Worm (Caenorhabditis elegans): ENCODE data around the gene F46C5.1.

F46C5.1 gene

DNA sequence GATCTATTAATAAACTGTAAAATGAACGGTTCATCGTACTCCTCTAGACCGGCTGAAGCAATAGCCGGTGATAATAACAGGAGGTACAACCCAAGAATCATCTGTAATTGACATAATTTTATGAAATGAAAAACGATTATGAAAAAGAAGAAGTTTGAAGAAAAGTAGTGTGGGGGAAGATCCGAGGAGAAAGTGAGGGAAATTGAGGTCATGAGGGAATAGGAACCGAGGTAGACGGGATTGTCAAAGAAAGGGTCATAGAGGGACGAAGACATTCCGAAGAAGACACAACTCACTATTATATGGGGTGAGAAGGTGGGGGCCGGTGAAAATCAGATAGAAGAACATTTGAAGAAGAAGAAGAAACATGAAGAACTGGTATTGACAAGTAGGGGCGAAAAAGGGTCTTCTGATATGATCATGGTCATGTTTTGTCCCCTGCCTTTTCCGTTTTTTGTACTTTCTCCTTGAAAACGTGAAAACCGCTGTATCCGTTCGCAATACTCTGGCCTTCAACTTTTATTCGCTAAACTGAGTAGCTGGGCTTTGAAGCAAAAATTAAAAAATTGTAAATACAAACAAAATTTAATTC lies 31.1 kb upstream of the F46C5.1 start, which contains the start of gene oac-46:
TSS of gene oac-46 (minus strand) at position 101 of the 592 bp plus-strand sequence.
- TF ChIP-seq nhr-11 (tag; optimal IDR thresholded peaks at IDR 0.05) (no peak), elt-3 (tag; optimal IDR thresholded peaks at IDR 0.05) (peak in 2 of 6 experiments; percentile 20 to 22), C34B4.2 (tag; optimal IDR thresholded peaks at IDR 0.05) (no peak), lir-3 (tag; optimal IDR thresholded peaks at IDR 0.05; ENCODE audit: poor library complexity) (no peak), ceh-8 (GFP tag; optimal IDR thresholded peaks at IDR 0.05) (no peak), efl-3 (GFP tag; optimal IDR thresholded peaks at IDR 0.05) (no peak), lin-39 (tag; optimal IDR thresholded peaks at IDR 0.05) (no peak), dsc-1 (tag; optimal IDR thresholded peaks at IDR 0.05) (no peak), ets-5 (GFP tag; IDR thresholded peaks at IDR 0.05) (no peak), nhr-85 (tag) (peak; percentile 83), nhr-84 (tag; optimal IDR thresholded peaks at IDR 0.05) (no peak), tbx-2 (tag; optimal IDR thresholded peaks at IDR 0.05) (no peak), nhr-237 (tag; optimal IDR thresholded peaks at IDR 0.05) (no peak), pax-3 (tag; optimal IDR thresholded peaks at IDR 0.05) (no peak), lin-14 (GFP tag; optimal IDR thresholded peaks at IDR 0.05) (peak; percentile 56), mab-9 (GFP tag; IDR thresholded peaks at IDR 0.05) (no peak), fkh-10 (GFP tag; optimal IDR thresholded peaks at IDR 0.05) (no peak), blmp-1 (tag; optimal IDR thresholded peaks at IDR 0.05) (peak; percentile 94), aha-1 (tag; optimal IDR thresholded peaks at IDR 0.05) (no peak), snpc-4 (tag; optimal IDR thresholded peaks at IDR 0.05) (no peak), tlp-1 (tag; optimal IDR thresholded peaks at IDR 0.05) (no peak), zip-4 (GFP tag; optimal IDR thresholded peaks at IDR 0.05) (no peak), efl-1 (optimal IDR thresholded peaks at IDR 0.05) (no peak), efl-1 (GFP tag; optimal IDR thresholded peaks at IDR 0.05 in 1 of 2) (peak in 1 of 2 experiments; percentile 52), sup-37 (GFP tag; optimal IDR thresholded peaks at IDR 0.05) (no peak), skn-1 (tag; optimal IDR thresholded peaks at IDR 0.05) (no peak), lin-35 (GFP tag; optimal IDR thresholded peaks at IDR 0.05) (no peak), rnt-1 (tag; optimal IDR thresholded peaks at IDR 0.05) (no peak), ceh-63 (GFP tag; optimal IDR thresholded peaks at IDR 0.05) (no peak), swsn-7 (tag; optimal IDR thresholded peaks at IDR 0.05) (no peak), unc-62 (GFP tag; optimal IDR thresholded peaks at IDR 0.05) (no peak), xbp-1 (tag; optimal IDR thresholded peaks at IDR 0.05) (no peak), elt-2 (tag; optimal IDR thresholded peaks at IDR 0.05) (no peak), C16A3.4 (tag; optimal IDR thresholded peaks at IDR 0.05) (no peak), nhr-77 (tag; optimal IDR thresholded peaks at IDR 0.05) (no peak), lin-15B (tag; optimal IDR thresholded peaks at IDR 0.05) (no peak), dpl-1 (GFP tag; optimal IDR thresholded peaks at IDR 0.05) (no peak), aly-2 (tag; optimal IDR thresholded peaks at IDR 0.05) (no peak), nhr-28 (tag; optimal IDR thresholded peaks at IDR 0.05) (no peak), zag-1 (tag; optimal IDR thresholded peaks at IDR 0.05) (no peak), unc-130 (tag; optimal IDR thresholded peaks at IDR 0.05) (no peak), snu-23 (GFP tag; optimal IDR thresholded peaks at IDR 0.05) (peak; percentile 18), nhr-47 (tag; optimal IDR thresholded peaks at IDR 0.05) (no peak), C04F5.9 (tag; optimal IDR thresholded peaks at IDR 0.05) (no peak), F16B12.6 (tag; optimal IDR thresholded peaks at IDR 0.05) (no peak), nhr-71 (tag; optimal IDR thresholded peaks at IDR 0.05) (peak; percentile 16), hpl-2 (GFP tag; optimal IDR thresholded peaks at IDR 0.05) (no peak), fos-1 (tag; optimal IDR thresholded peaks at IDR 0.05) (no peak), lsy-2 (tag; optimal IDR thresholded peaks at IDR 0.05) (no peak)

Data from whole organism, L1 larva.